Fruit fly (Drosophila melanogaster) whole organism, adult: Measurements from ENCODE around the gene Theg.
A peak's percentile ranks its signal among the peaks of the same experiment; 100 is the strongest.

Experiments
- CG1620 ChIP-seq: fragments of 200-800 bp; sonication (Bioruptor generic); optimal IDR thresholded peaks from 2 replicates; lab custom pipeline; 2016; ENCODE audit warnings: missing biosample characterization, missing genetic modification characterization
- Mnt ChIP-seq: fragments of 200-800 bp; sonication (Bioruptor generic); optimal IDR thresholded peaks from 2 replicates; lab custom pipeline; 2016; ENCODE audit warnings: missing biosample characterization, mild to moderate bottlenecking, missing genetic modification characterization
- bab1 ChIP-seq: fragments of 200-800 bp; sonication (Bioruptor generic); optimal IDR thresholded peaks from 3 replicates; lab custom pipeline; 2019; ENCODE audit warnings: missing biosample characterization, mild to moderate bottlenecking, missing genetic modification characterization, moderate library complexity
- cnc ChIP-seq, 2 experiments: fragments of >200 bp; optimal IDR thresholded peaks; 2 replicates each; lab custom pipeline; 2017
- kay ChIP-seq: fragments of 200-800 bp; sonication (Bioruptor generic); peaks from one replicate; lab custom pipeline; 2016; ENCODE audit warnings: missing biosample characterization, missing genetic modification characterization, borderline replicate concordance

DNA sequence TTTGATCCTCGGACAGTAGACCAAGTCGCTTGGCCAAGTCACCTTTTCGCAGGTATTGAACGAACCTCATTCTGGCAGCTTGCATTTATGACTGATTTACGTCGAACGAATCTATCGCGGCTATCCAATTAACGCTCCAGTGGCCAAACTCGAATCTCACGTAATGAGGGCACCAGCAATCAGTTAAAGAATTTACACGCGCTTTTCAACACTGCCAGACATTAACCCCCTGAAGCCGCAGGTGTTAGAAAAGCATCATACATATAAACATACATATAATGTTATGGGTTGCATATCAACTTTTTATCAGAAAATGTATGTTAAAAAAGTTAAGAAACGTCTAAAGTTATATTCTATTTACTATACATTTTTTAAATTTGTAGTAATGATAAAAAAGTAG, 10.8 kb downstream of the Theg start, which contains the start of gene CG6028:
- TF ChIP-seq cnc (optimal IDR thresholded peaks at IDR 0.05; lab: Kevin White, UChicago) (no peak), bab1 (GFP tag; lab: Kevin White, UChicago) (peak; percentile 58), kay (GFP tag; lab: Kevin White, UChicago) (no peak), Mnt (GFP tag; lab: Kevin White, UChicago) (peak; percentile 53), CG1620 (GFP tag; lab: Kevin White, UChicago) (peak; percentile 47)
